Fruit fly (Drosophila melanogaster) Kc167 (cell line): Measurements from ENCODE around the gene CG31909.

Source experiments
- Myc ChIP-seq: fragments of >200 bp; optimal IDR thresholded peaks from 2 replicates; lab custom pipeline; 2017; ENCODE audit warnings: missing external identifiers
- Sin3A ChIP-seq: fragments of >200 bp; optimal IDR thresholded peaks from 2 replicates; lab custom pipeline; 2018; ENCODE audit warnings: missing external identifiers
- h ChIP-seq: fragments of >200 bp; optimal IDR thresholded peaks from 3 replicates; lab custom pipeline; 2018; ENCODE audit warnings: missing external identifiers
- insv ChIP-seq: fragments of >200 bp; optimal IDR thresholded peaks from 3 replicates; lab custom pipeline; 2018; ENCODE audit warnings: missing external identifiers
- psq ChIP-seq: fragments of >200 bp; optimal IDR thresholded peaks from 2 replicates; lab custom pipeline; 2017; ENCODE audit warnings: missing external identifiers
- ttk ChIP-seq: sonication (Bioruptor generic); optimal IDR thresholded peaks from 2 replicates; lab custom pipeline; 2017; ENCODE audit warnings: missing external identifiers

Gene CG31909

DNA sequence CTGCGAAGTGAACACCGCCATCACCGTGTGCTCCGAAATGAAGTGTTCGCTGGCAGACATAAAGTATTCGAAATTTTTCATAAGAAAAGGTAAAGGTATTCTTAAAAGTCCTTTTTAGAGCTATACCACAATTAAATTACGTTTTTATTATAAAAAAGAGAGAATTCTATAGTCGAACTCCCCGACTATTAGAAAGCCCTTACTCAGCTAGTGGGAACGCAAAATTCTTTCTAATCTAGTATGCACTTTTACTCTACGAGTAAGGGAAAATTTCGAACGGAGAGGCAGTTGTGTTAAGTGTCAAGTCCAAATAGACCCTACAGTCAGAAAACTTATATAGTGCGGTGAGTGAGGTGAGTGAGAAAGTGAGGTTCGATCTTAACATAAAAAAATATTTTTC, at the start of gene CG31909:
Gene CG31909, plus strand, starts transcription at position 301 of the 400 bp plus-strand sequence.
- TF ChIP-seq h (lab: Kevin White, UChicago) (no peak), Myc (lab: Kevin White, UChicago) (no peak), ttk (lab: Kevin White, UChicago) (no peak), psq (lab: Kevin White, UChicago) (no peak), insv (lab: Kevin White, UChicago) (no peak), Sin3A (lab: Kevin White, UChicago) (no peak)

- TF ChIP-seq insv (lab: Kevin White, UChicago) = no peak
- no peak for TF ChIP-seq Sin3A (lab: Kevin White, UChicago)
- no peak for TF ChIP-seq ttk (lab: Kevin White, UChicago)
- no peak for TF ChIP-seq psq (lab: Kevin White, UChicago)
- no peak for TF ChIP-seq Myc (lab: Kevin White, UChicago)
- no peak for TF ChIP-seq h (lab: Kevin White, UChicago)
Measured at dm6 chr2L:7207660-7208059, 49.7 kb upstream of the CG31909 start.

dm6 chr2L:7213532-7213931, 43.8 kb upstream of the CG31909 start:
- no peak for TF ChIP-seq h (lab: Kevin White, UChicago)
- TF ChIP-seq psq (lab: Kevin White, UChicago) = no peak
- no peak for TF ChIP-seq ttk (lab: Kevin White, UChicago)
- no peak for TF ChIP-seq Myc (lab: Kevin White, UChicago)
- TF ChIP-seq insv (lab: Kevin White, UChicago) = no peak
- TF ChIP-seq Sin3A (lab: Kevin White, UChicago) = no peak

DNA sequence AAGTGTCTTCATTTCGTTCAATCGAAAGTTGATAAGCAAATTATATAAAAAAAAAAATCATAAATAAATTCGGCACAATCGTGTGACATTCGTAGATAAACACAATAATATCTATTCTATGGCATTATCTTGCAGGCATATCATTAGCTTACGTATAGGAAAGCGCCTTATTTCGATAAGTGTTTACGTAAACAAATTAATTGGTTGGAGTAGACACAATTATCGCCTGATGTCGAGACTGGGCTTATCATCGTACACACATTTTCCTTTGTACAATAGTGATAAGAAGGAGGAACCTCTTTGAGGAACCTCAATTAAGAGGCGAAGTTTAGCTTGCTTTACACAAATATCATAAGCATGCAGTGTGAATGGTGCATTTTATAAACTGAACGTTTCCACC, 42.4 kb upstream of the CG31909 start:
- TF ChIP-seq h (lab: Kevin White, UChicago) (no peak), Myc (lab: Kevin White, UChicago) (no peak), insv (lab: Kevin White, UChicago) (no peak), psq (lab: Kevin White, UChicago) (no peak), ttk (lab: Kevin White, UChicago) (no peak), Sin3A (lab: Kevin White, UChicago) (no peak)

DNA sequence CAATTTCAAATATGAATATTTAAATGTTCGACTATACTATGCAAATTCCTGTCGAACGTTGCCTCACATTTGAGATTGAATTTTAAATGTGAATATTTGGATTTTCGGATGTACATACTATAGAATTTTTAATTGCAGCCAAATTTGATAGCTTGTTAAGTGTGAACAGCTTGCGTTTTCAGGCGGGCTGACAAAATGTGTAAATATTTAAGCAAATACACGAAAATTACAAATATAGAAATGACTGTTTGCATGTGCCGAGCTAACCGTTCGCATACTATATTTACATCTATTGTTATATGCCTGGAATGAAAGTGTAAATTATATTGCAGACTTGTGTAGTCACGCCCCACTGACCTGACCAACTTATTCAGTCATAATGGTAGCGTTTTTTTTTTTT, 41.7 kb upstream of the CG31909 start:
- TF ChIP-seq psq (lab: Kevin White, UChicago) = no peak

DNA sequence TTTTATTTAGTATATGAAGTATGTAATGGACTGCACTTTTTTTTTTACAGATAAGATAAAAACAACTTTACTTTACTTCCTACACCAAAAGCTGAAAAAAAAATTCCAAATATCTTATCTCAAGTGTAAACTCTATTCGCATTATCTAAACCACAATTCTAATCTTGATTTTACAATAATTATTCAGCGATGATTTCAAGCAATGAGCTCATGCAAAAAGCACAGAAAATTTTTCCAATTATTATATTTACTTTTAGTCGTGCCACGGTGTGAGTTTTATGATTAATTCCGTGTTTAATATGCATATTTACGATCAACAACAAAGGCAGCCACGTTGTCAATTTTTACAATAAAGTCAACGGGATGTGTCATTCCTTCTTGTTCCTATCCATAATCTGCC, 41.0 kb upstream of the CG31909 start:
- TF ChIP-seq ttk (lab: Kevin White, UChicago) = no peak
- TF ChIP-seq h (lab: Kevin White, UChicago) = no peak
- no peak for TF ChIP-seq Myc (lab: Kevin White, UChicago)
- TF ChIP-seq insv (lab: Kevin White, UChicago) = no peak

dm6 chr2L:7217059-7217458, 40.3 kb upstream of the CG31909 start:
- TF ChIP-seq ttk (lab: Kevin White, UChicago) (no peak), insv (lab: Kevin White, UChicago) (no peak)

DNA sequence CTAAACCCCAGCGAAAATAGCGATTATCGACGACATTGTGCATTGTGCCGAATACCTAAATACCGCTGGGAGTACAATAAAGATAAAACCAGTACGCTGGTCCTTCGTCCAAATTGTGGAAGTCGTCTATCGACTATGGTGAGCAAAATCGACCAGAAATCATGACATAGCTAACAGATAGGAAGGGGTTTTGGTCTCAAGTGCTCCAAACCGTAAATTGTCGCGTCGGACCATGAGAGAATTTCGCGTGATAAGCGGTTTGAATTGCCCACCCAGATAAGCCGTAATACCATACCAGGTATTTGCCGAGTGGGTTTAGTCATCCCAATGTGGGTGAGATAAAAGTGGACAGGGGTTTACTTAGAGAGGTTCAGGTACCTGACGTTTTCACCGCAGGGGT, 39.4 kb upstream of the CG31909 start:
- TF ChIP-seq Myc (lab: Kevin White, UChicago) = no peak
- no peak for TF ChIP-seq psq (lab: Kevin White, UChicago)
- TF ChIP-seq ttk (lab: Kevin White, UChicago) = no peak

DNA sequence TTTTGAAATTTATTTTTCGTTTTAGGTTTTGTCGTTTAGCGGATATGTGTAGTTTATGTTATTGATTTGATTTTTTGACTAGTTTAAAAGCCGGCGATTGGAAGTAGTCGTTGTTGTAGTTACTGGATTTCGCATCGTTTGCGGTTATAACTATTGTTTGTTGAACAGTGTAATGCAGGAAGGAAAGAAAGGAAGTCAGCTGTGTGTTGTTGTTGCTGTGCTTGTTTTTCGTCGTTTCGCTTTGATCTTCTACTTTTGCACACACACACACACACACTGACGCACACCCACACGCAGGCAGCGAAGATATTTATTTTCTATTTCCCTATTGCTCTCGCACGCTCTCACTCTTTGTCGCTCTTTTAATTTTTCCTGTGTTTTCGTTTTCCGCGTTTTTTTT, 38.1 kb upstream of the CG31909 start:
- TF ChIP-seq Sin3A (lab: Kevin White, UChicago) (no peak), insv (lab: Kevin White, UChicago) (no peak), h (lab: Kevin White, UChicago) (no peak), Myc (lab: Kevin White, UChicago) (no peak)

- no peak for TF ChIP-seq h (lab: Kevin White, UChicago)
Measured at dm6 chr2L:7219650-7220267, 37.6 kb upstream of the CG31909 start, which contains the start of gene CG13784. TSS of gene CG13784 (minus strand) at chr2L:7220033.

DNA sequence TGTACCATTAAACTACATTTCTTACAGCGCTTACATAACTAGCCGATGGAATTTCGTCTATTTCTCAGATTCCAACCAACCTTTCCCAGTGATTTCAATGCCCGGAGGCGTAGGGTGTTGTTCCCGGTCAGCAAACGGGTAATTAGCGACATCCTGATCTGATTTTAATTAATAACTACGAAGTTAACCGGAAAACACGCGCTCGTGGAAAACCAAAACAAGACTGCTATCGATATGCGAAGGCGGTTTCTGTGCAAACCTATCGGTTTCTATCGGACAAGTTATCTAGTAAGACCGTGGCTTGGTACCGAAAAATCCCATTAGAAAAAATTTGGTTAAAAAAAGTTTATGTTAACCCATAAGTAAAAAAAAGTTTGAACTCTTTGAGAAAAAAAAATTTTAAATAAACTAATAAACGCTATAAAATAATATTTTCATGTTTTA, 34.5 kb upstream of the CG31909 start, which contains the start of gene mEFG1:
Gene mEFG1, minus strand, starts transcription at position 253 of the 444 bp plus-strand sequence.
- TF ChIP-seq Sin3A (lab: Kevin White, UChicago) (no peak), psq (lab: Kevin White, UChicago) (no peak), insv (lab: Kevin White, UChicago) (no peak), ttk (lab: Kevin White, UChicago) (no peak), h (lab: Kevin White, UChicago) (no peak), Myc (lab: Kevin White, UChicago) (no peak)

DNA sequence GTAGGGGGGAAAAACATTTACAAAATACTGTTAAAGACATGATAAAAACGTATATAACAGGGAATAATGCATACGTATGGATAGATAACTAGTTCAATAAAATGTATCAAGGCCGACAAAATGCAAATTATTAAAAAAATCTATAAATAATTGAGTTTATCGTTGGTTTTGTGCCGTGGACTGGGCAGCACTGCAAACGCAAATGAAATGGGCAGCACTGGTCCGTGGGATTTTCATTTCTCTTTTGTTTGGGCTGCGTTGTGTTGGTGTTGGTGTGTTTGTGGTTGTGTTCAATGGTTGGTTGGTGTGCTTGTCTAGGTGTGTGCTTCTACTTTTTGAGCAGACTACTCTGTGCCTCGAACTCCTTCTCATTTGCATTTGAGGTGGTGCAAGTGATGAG, 30.7 kb upstream of the CG31909 start:
- TF ChIP-seq ttk (lab: Kevin White, UChicago) (no peak), Myc (lab: Kevin White, UChicago) (no peak), h (lab: Kevin White, UChicago) (no peak), psq (lab: Kevin White, UChicago) (no peak), Sin3A (lab: Kevin White, UChicago) (no peak), insv (lab: Kevin White, UChicago) (no peak)

DNA sequence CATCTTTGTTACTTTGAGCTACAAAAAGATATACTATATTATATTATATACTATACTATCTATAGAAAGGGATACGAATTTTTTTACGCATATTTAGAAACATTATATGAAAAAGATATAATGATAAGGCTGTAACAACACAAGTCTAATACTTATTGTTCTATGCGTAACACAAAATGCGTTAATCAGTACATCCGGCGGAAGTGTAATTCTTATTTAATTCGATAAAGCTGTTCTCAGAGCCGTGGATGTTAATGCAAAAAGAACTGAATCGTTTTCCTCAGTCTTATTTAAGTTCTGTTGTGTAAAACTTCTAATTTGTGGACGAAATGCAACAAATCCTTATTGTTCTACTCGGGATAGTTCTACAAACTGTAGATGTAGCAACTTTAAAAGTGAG, 29.9 kb upstream of the CG31909 start, which contains the start of gene CG43799:
Gene CG43799, plus strand, starts transcription at position 301 of the 400 bp plus-strand sequence.
- TF ChIP-seq Sin3A (lab: Kevin White, UChicago) = no peak
- TF ChIP-seq ttk (lab: Kevin White, UChicago) = no peak
- TF ChIP-seq h (lab: Kevin White, UChicago) = no peak
